Comparison of ENCODE assay signal across 5 fruit fly cellular contexts in the genomic region with DNA sequence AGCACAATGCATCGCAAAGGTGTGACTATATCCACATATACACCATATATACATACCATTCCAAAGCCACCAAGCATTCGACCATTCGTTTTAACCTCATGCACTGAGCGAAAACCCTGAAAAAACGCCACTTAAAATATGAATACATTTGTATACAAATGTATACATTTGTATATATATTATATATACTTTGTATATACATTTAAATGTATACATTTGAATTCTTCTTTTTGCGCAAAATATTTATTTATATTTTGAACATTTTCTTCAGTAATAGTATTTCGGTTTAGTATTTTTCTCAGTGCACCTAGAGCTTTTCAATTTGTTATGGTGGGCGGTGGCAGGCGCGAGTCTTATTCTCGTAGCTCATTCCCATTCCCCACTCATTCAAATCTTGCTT.
TF ChIP-seq lines count a peak whose summit lies in the region.

No protein-coding gene starts in this region.

- TF ChIP-seq CTCF in whole organism, embryonic (GFP tag; optimal IDR thresholded peaks at IDR 0.05; lab: Kevin White, UChicago) = no peak

TF ChIP-seq in whole organism, adult, 20 proteins besides CTCF, POLR2A, EP300 and RAD21:
- TF ChIP-seq ovo (GFP tag; optimal IDR thresholded peaks at IDR 0.05; lab: Kevin White, UChicago) (no peak), CG7101 (tag; optimal IDR thresholded peaks at IDR 0.05; lab: Kevin White, UChicago) (peak; percentile 63), Crg-1 (GFP tag; optimal IDR thresholded peaks at IDR 0.05; lab: Kevin White, UChicago) (no peak), cic (GFP tag; optimal IDR thresholded peaks at IDR 0.05; lab: Kevin White, UChicago) (peak; percentile 11), CG7045 (GFP tag; optimal IDR thresholded peaks at IDR 0.05; lab: Kevin White, UChicago) (peak; percentile 77), CG1620 (GFP tag; optimal IDR thresholded peaks at IDR 0.05; lab: Kevin White, UChicago) (no peak), Hr96 (GFP tag; optimal IDR thresholded peaks at IDR 0.05; lab: Kevin White, UChicago) (no peak), kay (GFP tag; lab: Kevin White, UChicago; ENCODE audit: borderline replicate concordance) (peak; percentile 71), tj (GFP tag; optimal IDR thresholded peaks at IDR 0.05; lab: Kevin White, UChicago) (peak; percentile 20), CG12768 (GFP tag; optimal IDR thresholded peaks at IDR 0.05; lab: Kevin White, UChicago) (peak; percentile 57), CG14711 (tag; optimal IDR thresholded peaks at IDR 0.05; lab: Kevin White, UChicago) (peak; percentile 56), Clk (GFP tag; optimal IDR thresholded peaks at IDR 0.05; lab: Kevin White, UChicago) (peak; percentile 18), CG11617 (GFP tag; optimal IDR thresholded peaks at IDR 0.05; lab: Kevin White, UChicago) (peak; percentile 49), CG33017 (tag; optimal IDR thresholded peaks at IDR 0.05; lab: Kevin White, UChicago) (peak; percentile 87), pad (GFP tag; optimal IDR thresholded peaks at IDR 0.05; lab: Kevin White, UChicago) (peak; percentile 11)

TF ChIP-seq in whole organism, embryonic, 481 proteins besides CTCF, POLR2A, EP300 and RAD21 (continues in another document):
- TF ChIP-seq Hr51 (GFP tag; optimal IDR thresholded peaks at IDR 0.05; lab: Kevin White, UChicago) = peak in 1 of 2 experiments; percentile 41
- TF ChIP-seq dysf (GFP tag; IDR thresholded peaks at IDR 0.05; lab: Robert Waterston, UW) = peak; percentile 58; the same call in 1 of the 3 replicates
- no peak for TF ChIP-seq D (optimal IDR thresholded peaks at IDR 0.05; lab: Kevin White, UChicago)
- no peak for TF ChIP-seq D (GFP tag; optimal IDR thresholded peaks at IDR 0.05; lab: Kevin White, UChicago)
- 0 out of 2 replicates have a peak, but pooled peaks have one; percentile 9 for TF ChIP-seq Ada2b (GFP tag; IDR thresholded peaks at IDR 0.05; lab: Robert Waterston, UW)
- peak; percentile 4 for TF ChIP-seq CG10147 (GFP tag; optimal IDR thresholded peaks at IDR 0.05; lab: Kevin White, UChicago)
- TF ChIP-seq Fer1 (GFP tag; optimal IDR thresholded peaks at IDR 0.05; lab: Kevin White, UChicago) = peak; percentile 62
- TF ChIP-seq GATAe (GFP tag; conservative IDR thresholded peaks at IDR 0.05; lab: Robert Waterston, UW) = no peak
- TF ChIP-seq CG10209 (GFP tag; optimal IDR thresholded peaks at IDR 0.05; lab: Kevin White, UChicago) = peak; percentile 3
- peak; percentile 61; the same call in 2 of the 3 replicates for TF ChIP-seq CG11695 (GFP tag; IDR thresholded peaks at IDR 0.05; lab: Robert Waterston, UW)
- no peak for TF ChIP-seq sna (GFP tag; IDR thresholded peaks at IDR 0.05; lab: Robert Waterston, UW; ENCODE audit: partially characterized antibody)
- TF ChIP-seq CG11504 (tag; optimal IDR thresholded peaks at IDR 0.05; lab: Kevin White, UChicago) = peak; percentile 61
- no peak for TF ChIP-seq CG4328 (GFP tag; optimal IDR thresholded peaks at IDR 0.05; lab: Kevin White, UChicago)
- peak; percentile 7 for TF ChIP-seq CG17385 (GFP tag; optimal IDR thresholded peaks at IDR 0.05; lab: Kevin White, UChicago)
- no peak for TF ChIP-seq CG34422 (GFP tag; IDR thresholded peaks at IDR 0.05; lab: Robert Waterston, UW)
- TF ChIP-seq CG18599 (GFP tag; optimal IDR thresholded peaks at IDR 0.05; lab: Kevin White, UChicago) = peak; percentile 15
- TF ChIP-seq CG12391 (tag; optimal IDR thresholded peaks at IDR 0.05; lab: Kevin White, UChicago) = peak; percentile 22

TF ChIP-seq in whole organism, prepupa, 60 proteins besides CTCF, POLR2A, EP300 and RAD21:
- TF ChIP-seq CG15336 (GFP tag; IDR thresholded peaks at IDR 0.05; lab: Robert Waterston, UW) = no peak
- TF ChIP-seq lz (GFP tag; optimal IDR thresholded peaks at IDR 0.05; lab: Kevin White, UChicago) = no peak
- peak; percentile 21; the same call in 1 of the 2 replicates for TF ChIP-seq CG11294 (GFP tag; IDR thresholded peaks at IDR 0.05; lab: Robert Waterston, UW)
- peak; percentile 27 for TF ChIP-seq Ets96B (tag; optimal IDR thresholded peaks at IDR 0.05; lab: Kevin White, UChicago)
- no peak for TF ChIP-seq Hr38 (GFP tag; optimal IDR thresholded peaks at IDR 0.05; lab: Kevin White, UChicago)
- TF ChIP-seq CG10631 (GFP tag; optimal IDR thresholded peaks at IDR 0.05; lab: Kevin White, UChicago) = peak; percentile 12
- peak; percentile 18 for TF ChIP-seq OdsH (GFP tag; optimal IDR thresholded peaks at IDR 0.05; lab: Kevin White, UChicago)
- no peak for TF ChIP-seq Eip93F (GFP tag; optimal IDR thresholded peaks at IDR 0.05; lab: Kevin White, UChicago)
- peak; percentile 66 for TF ChIP-seq svp (GFP tag; lab: Kevin White, UChicago)
- no peak for TF ChIP-seq CG7368 (GFP tag; optimal IDR thresholded peaks at IDR 0.05; lab: Kevin White, UChicago)
- TF ChIP-seq achi (GFP tag; optimal IDR thresholded peaks at IDR 0.05; lab: Kevin White, UChicago) = peak; percentile 21
- 0 out of 3 replicates have a peak, but pooled peaks have one; percentile 32 for TF ChIP-seq CG6163 (GFP tag; IDR thresholded peaks at IDR 0.05; lab: Robert Waterston, UW)
- no peak for TF ChIP-seq CG32006 (GFP tag; optimal IDR thresholded peaks at IDR 0.05; lab: Kevin White, UChicago)
- peak; percentile 35; the same call in 1 of the 3 replicates for TF ChIP-seq CG8119 (GFP tag; IDR thresholded peaks at IDR 0.05; lab: Robert Waterston, UW)
- no peak for TF ChIP-seq Blimp-1 (GFP tag; optimal IDR thresholded peaks at IDR 0.05; lab: Kevin White, UChicago)
- TF ChIP-seq Eip78C (GFP tag; lab: Kevin White, UChicago) = peak; percentile 49
- TF ChIP-seq Lpt (GFP tag; optimal IDR thresholded peaks at IDR 0.05; lab: Kevin White, UChicago) = no peak
TF ChIP-seq in whole organism, prepupa: peak in this region for 9.

TF ChIP-seq in whole organism, pupa, 21 proteins besides CTCF, POLR2A, EP300 and RAD21:
- TF ChIP-seq gl (tag; optimal IDR thresholded peaks at IDR 0.05; lab: Kevin White, UChicago) (no peak), CG14655 (GFP tag; optimal IDR thresholded peaks at IDR 0.05; lab: Kevin White, UChicago) (peak; percentile 7), CG8159 (tag; optimal IDR thresholded peaks at IDR 0.05; lab: Kevin White, UChicago) (peak; percentile 17), CG34367 (tag; optimal IDR thresholded peaks at IDR 0.05; lab: Kevin White, UChicago) (no peak), CG17806 (tag; optimal IDR thresholded peaks at IDR 0.05; lab: Kevin White, UChicago) (peak; percentile 18), Snoo (tag; optimal IDR thresholded peaks at IDR 0.05; lab: Kevin White, UChicago) (no peak), CG8301 (tag; optimal IDR thresholded peaks at IDR 0.05; lab: Kevin White, UChicago) (no peak), Pif1A (GFP tag; optimal IDR thresholded peaks at IDR 0.05; lab: Kevin White, UChicago) (peak; percentile 53), CG32121 (GFP tag; IDR thresholded peaks at IDR 0.05; lab: Robert Waterston, UW) (no peak), CG12605 (GFP tag; IDR thresholded peaks at IDR 0.05; lab: Robert Waterston, UW) (no peak), CG15710 (tag; optimal IDR thresholded peaks at IDR 0.05; lab: Kevin White, UChicago) (no peak), D1 (tag; optimal IDR thresholded peaks at IDR 0.05; lab: Kevin White, UChicago) (no peak), rn (GFP tag; IDR thresholded peaks at IDR 0.05; lab: Robert Waterston, UW) (no peak), Ets98B (GFP tag; IDR thresholded peaks at IDR 0.05; lab: Robert Waterston, UW) (no peak), CG9948 (tag; optimal IDR thresholded peaks at IDR 0.05; lab: Kevin White, UChicago) (peak; percentile 50)

TF ChIP-seq in whole organism, wandering third instar larva, 38 proteins besides CTCF, POLR2A, EP300 and RAD21:
- TF ChIP-seq psq (GFP tag; optimal IDR thresholded peaks at IDR 0.05; lab: Kevin White, UChicago) = peak; percentile 22
- peak in 1 of 2 experiments; percentile 24 for TF ChIP-seq foxo (GFP tag; optimal IDR thresholded peaks at IDR 0.05; lab: Kevin White, UChicago)
- peak; percentile 1 for TF ChIP-seq Sp1 (GFP tag; optimal IDR thresholded peaks at IDR 0.05; lab: Kevin White, UChicago)
- TF ChIP-seq Dif (GFP tag; optimal IDR thresholded peaks at IDR 0.05; lab: Kevin White, UChicago; ENCODE audit: partially characterized antibody) = no peak
TF ChIP-seq in whole organism, wandering third instar larva: peak in this region for 3.
